Worm (Caenorhabditis elegans) whole organism, midembryonic: Measurements from ENCODE around the gene F31D5.6.

ENCODE experiments used
- T22C8.4 ChIP-seq: fragments of 200-800 bp; sonication (Bioruptor generic); IDR thresholded peaks from 2 replicates; pipeline ENCODE4 v1.3.6; 2022; ENCODE audit warnings: missing genetic modification characterization, missing compliant biosample characterization
- cog-1 ChIP-seq: sonication (generic microtip); optimal IDR thresholded peaks from 2 replicates; lab custom pipeline; 2016; ENCODE audit warnings: missing genetic modification characterization, missing compliant biosample characterization
- flt-1 ChIP-seq: fragments of 200-800 bp; sonication (Bioruptor generic); IDR thresholded peaks from 2 replicates; pipeline ENCODE4 v1.3.6; 2022; ENCODE audit warnings: missing genetic modification characterization, missing compliant biosample characterization
- klf-2 ChIP-seq: fragments of 200-800 bp; sonication (Bioruptor generic); conservative IDR thresholded peaks from 2 replicates; pipeline ENCODE4 v1.3.6; 2022; ENCODE audit warnings: missing genetic modification reagents, missing genetic modification characterization, missing compliant biosample characterization
- med-1 ChIP-seq: sonication (generic microtip); optimal IDR thresholded peaks from 2 replicates; lab custom pipeline; 2017; ENCODE audit warnings: missing genetic modification characterization, mild to moderate bottlenecking, missing compliant biosample characterization, antibody characterized with exemption, missing genetic modification reagents; ENCODE audit not compliant: insufficient read depth
- ref-1 ChIP-seq: fragments of 200-800 bp; sonication (Bioruptor generic); conservative IDR thresholded peaks from 2 replicates; pipeline ENCODE4 v1.3.6; 2022; ENCODE audit warnings: missing genetic modification reagents, missing genetic modification characterization, missing compliant biosample characterization
- tab-1 ChIP-seq: fragments of 200-800 bp; sonication (Bioruptor generic); IDR thresholded peaks from 2 replicates; pipeline ENCODE4 v1.3.6; 2022; ENCODE audit warnings: missing genetic modification characterization, missing compliant biosample characterization
- ztf-23 ChIP-seq: fragments of 200-800 bp; sonication (Bioruptor generic); IDR thresholded peaks from 2 replicates; pipeline ENCODE4 v1.3.6; 2022; ENCODE audit warnings: missing genetic modification reagents, missing genetic modification characterization, missing compliant biosample characterization
- ztf-29 ChIP-seq: fragments of 200-800 bp; sonication (Bioruptor generic); IDR thresholded peaks from 2 replicates; pipeline ENCODE4 v1.3.6; 2022; ENCODE audit warnings: missing genetic modification reagents, missing genetic modification characterization, missing compliant biosample characterization

Gene F31D5.6

ce11 chrII:4228112-4228770 is 18.7 kb downstream of the F31D5.6 start:
- no peak for TF ChIP-seq med-1 (GFP tag; lab: Kevin White, UChicago)
- TF ChIP-seq tab-1 = no peak
- no peak for TF ChIP-seq ref-1
- no peak for TF ChIP-seq T22C8.4 (GFP tag; lab: Robert Waterston, UW)
- no peak for TF ChIP-seq cog-1
- TF ChIP-seq ztf-29 = no peak
- no peak for TF ChIP-seq flt-1
- no peak for TF ChIP-seq ztf-23 (GFP tag; lab: Robert Waterston, UW)
- no peak for TF ChIP-seq klf-2

- TF ChIP-seq T22C8.4 (GFP tag; lab: Robert Waterston, UW) (no peak), flt-1 (no peak)
These were observed 19.7 kb downstream of the F31D5.6 start, which contains the start of gene C16A11.3 for ce11 chrII:4229106-4229708. C16A11.3 (plus strand) TSS chrII:4229545.

DNA sequence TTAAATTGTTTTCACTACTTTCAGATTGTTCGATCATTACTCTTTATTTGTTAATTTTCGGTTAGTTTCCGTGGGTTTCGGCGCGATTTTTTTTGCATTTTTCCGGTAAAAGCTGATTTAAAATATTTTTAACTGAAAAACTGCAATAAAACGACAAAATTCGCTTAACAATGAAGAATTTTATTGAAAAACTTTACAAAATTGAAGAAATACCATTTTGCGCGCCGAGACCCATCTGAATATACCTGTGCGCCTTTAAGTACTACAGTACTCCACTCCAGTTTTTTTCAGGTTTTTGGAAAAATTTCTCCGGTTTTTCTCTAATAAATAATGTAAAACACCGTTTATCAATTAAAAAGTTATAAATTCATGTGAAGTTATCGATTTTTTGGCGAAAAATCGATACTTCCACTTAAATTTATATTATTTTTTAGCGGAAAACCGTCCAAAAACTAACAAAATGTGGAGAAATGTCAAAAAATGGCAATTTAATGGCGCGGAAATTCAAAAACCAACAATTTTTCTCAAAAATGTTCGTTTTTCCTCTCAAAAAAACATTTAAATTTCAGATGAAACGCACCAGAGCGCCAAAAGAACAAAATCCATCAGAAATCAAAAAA is 21.4 kb downstream of the F31D5.6 start, which contains the start of gene C16A11.10:
C16A11.10 (plus strand) TSS at position 570 of the 620 bp plus-strand sequence.
- TF ChIP-seq ztf-29 (no peak), ref-1 (no peak), cog-1 (no peak), med-1 (GFP tag; lab: Kevin White, UChicago) (no peak), ztf-23 (GFP tag; lab: Robert Waterston, UW) (no peak), klf-2 (no peak), tab-1 (no peak)

- no peak for TF ChIP-seq klf-2
- TF ChIP-seq tab-1 = no peak
- TF ChIP-seq ztf-29 = no peak
- TF ChIP-seq cog-1 = no peak
- no peak for TF ChIP-seq T22C8.4 (GFP tag; lab: Robert Waterston, UW)
- no peak for TF ChIP-seq ref-1
These were observed 26.5 kb downstream of the F31D5.6 start, which contains the start of gene fbxc-43 for ce11 chrII:4235959-4236358. fbxc-43 (minus strand) TSS chrII:4235996.

DNA sequence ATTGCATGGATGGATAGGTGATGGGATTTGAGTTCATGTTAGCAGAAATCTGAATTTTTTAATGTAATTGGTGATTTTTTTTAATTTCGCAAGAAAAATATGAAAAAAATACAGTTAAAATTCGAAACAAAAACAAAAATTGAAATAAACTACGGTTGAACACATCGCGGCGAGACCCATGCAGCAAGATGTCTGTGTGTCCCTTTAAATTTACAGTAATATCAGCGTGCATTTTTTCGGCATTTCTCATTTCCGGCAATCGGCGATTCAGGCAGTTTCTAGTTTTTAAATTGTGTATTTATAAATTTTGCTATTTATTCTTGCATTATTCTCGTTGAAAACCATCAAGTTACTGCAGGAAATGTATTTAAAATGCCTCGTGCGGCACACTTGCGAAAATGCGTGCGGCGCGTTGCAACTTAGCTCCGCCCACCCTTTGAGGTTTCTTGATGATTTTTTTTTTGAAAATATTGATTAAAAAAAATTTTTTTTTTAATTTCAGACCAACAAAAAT is 28.3 kb downstream of the F31D5.6 start, which contains the start of the genes fbxc-44 and C16A11.2:
fbxc-44 (minus strand) TSS at position 51 of the 514 bp plus-strand sequence.
C16A11.2 (plus strand) TSS at position 503 of the 514 bp plus-strand sequence.
- TF ChIP-seq T22C8.4 (GFP tag; lab: Robert Waterston, UW) = peak; percentile 82
- TF ChIP-seq cog-1 = peak; percentile 10
- peak; percentile 88 for TF ChIP-seq flt-1
- TF ChIP-seq ref-1 = 0 out of 2 replicates have a peak, but pooled peaks have one; percentile 26
- peak; percentile 91 for TF ChIP-seq med-1 (GFP tag; lab: Kevin White, UChicago)
- TF ChIP-seq klf-2 = peak; percentile 85
- peak; percentile 80 for TF ChIP-seq ztf-29
- TF ChIP-seq tab-1 = peak; percentile 85
- peak; percentile 83 for TF ChIP-seq ztf-23 (GFP tag; lab: Robert Waterston, UW)

DNA sequence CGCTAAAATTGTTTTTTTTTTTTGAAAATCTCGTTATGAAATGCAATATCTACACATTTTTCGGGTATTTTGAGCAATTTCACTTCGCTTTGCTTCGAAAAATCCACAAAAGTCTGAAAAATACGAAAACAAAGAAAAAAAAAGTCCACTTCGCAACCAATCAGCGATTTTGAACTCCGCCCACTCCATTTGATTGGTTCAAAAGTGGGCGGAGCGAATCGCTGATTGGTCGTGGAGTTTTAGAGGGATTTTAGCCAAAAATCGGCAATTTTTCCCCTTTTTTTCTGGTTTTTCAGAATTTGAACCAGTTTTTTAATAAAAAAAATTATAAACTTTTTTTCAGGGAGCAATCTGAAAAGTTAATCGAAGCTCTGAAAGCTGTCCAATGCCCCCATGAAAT is 29.5 kb downstream of the F31D5.6 start:
- TF ChIP-seq tab-1 = no peak
- TF ChIP-seq med-1 (GFP tag; lab: Kevin White, UChicago) = no peak
- no peak for TF ChIP-seq ref-1
- TF ChIP-seq flt-1 = no peak
- no peak for TF ChIP-seq cog-1
- no peak for TF ChIP-seq ztf-29
- no peak for TF ChIP-seq ztf-23 (GFP tag; lab: Robert Waterston, UW)
- TF ChIP-seq klf-2 = no peak
- no peak for TF ChIP-seq T22C8.4 (GFP tag; lab: Robert Waterston, UW)

DNA sequence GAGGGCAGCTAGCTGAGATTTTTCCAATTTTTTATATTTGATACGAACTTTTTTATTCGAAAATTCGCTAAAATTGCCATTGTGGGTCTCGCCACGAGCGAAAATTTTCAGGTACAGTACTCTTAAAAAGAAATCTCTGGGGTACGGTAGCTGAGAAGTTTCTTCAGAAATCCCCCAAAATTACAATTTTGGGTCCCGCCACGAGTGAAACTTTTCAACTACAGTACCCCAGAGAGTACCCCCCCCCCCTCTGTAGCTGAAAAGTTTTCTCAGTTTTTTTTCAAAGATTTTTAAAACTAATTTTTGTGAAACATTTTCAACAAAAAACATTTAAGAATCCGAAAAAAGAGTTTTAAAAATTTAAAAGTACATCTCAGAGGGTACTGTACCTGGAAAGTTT is 35.5 kb downstream of the F31D5.6 start:
- TF ChIP-seq med-1 (GFP tag; lab: Kevin White, UChicago) = no peak
- no peak for TF ChIP-seq ref-1
- no peak for TF ChIP-seq flt-1
- no peak for TF ChIP-seq T22C8.4 (GFP tag; lab: Robert Waterston, UW)
- no peak for TF ChIP-seq tab-1
- TF ChIP-seq ztf-29 = no peak

DNA sequence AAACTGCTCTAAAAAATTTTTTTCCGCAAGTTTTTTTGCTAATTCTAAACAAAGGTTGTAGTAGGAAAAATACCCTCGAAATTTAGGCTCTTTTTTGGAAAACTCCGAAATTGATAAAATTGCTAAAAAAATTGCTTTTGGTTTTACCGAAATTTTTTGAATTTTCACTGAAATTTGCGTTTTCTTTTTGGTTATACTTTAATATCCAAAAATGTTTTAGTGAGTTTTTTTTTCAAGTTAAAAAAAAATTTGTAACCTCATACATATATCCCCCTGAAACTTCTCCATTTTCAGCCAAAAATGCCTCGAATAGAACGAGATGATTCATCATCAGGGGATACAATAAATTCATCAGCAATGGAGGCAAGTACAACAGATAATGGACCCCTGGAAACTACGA is 37.4 kb downstream of the F31D5.6 start, which contains the start of gene gpa-11:
gpa-11 (plus strand) TSS at position 301 of the 400 bp plus-strand sequence.
- TF ChIP-seq tab-1 (no peak), T22C8.4 (GFP tag; lab: Robert Waterston, UW) (no peak), med-1 (GFP tag; lab: Kevin White, UChicago) (no peak), cog-1 (no peak), klf-2 (no peak)

DNA sequence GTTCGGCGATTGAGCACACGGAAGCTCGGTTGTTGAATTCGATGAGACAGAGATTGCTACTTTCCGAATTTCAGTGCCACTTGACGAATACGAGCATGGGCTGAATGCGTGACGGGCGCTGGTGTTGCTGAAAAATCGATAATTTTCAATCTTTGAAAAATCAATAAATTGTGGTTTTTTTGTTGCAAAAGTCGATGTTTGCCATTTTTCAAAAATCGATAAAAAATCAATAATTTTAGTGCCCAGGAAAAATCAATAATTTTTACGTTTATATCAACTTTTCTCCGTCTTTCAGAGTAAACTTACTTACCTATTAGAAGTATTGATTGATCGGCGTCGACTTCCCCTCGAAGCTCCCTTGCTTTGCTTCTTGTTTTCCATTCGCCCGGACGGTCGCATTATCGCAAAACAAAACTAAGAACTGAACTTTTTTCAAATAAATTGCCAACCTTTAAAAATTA is 47.1 kb downstream of the F31D5.6 start, which contains the start of gene C16A11.7:
C16A11.7 (minus strand) TSS at position 411 of the 461 bp plus-strand sequence.
- no peak for TF ChIP-seq klf-2
- no peak for TF ChIP-seq ztf-29
- no peak for TF ChIP-seq ztf-23 (GFP tag; lab: Robert Waterston, UW)
- peak; percentile 89 for TF ChIP-seq T22C8.4 (GFP tag; lab: Robert Waterston, UW)

DNA sequence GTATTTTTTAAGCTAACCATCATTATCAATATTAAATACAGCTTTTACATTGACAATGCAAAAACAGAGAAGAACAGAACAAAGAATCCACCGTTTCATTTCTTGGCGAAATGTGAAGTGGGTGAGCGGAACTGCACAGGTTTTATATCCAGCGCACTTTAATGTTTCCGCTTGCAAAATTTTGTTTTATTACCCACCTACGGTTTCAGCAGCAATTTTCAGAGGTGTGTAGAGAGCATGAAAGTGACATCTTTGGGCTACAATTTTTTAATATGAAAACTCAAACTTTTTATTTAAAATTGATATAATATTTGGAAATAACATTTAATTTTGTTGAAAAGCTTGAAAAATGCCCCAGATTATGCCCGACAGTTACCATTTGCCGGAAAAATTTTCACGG is 49.2 kb downstream of the F31D5.6 start, which contains the start of gene clec-135:
clec-135 (minus strand) TSS at position 101 of the 400 bp plus-strand sequence.
- TF ChIP-seq med-1 (GFP tag; lab: Kevin White, UChicago) = no peak
- TF ChIP-seq ztf-29 = no peak
- no peak for TF ChIP-seq T22C8.4 (GFP tag; lab: Robert Waterston, UW)
- TF ChIP-seq klf-2 = no peak
- no peak for TF ChIP-seq ref-1
- TF ChIP-seq cog-1 = no peak
- no peak for TF ChIP-seq flt-1
- TF ChIP-seq tab-1 = no peak
- no peak for TF ChIP-seq ztf-23 (GFP tag; lab: Robert Waterston, UW)
